Worm (Caenorhabditis elegans): ENCODE data around the gene C05D11.1.
A peak's percentile ranks its signal among the peaks of the same experiment; 100 is the strongest.

The C05D11.1 gene

ce11 chrIII:6431766-6432228, 4.6 kb upstream of the C05D11.1 start, which contains the start of the genes mrps-17 and txdc-9 (continued):
- peak; percentile 86 for TF ChIP-seq vab-15 (tag; optimal IDR thresholded peaks at IDR 0.05)
- TF ChIP-seq isw-1 (GFP tag; IDR thresholded peaks at IDR 0.05), result peak; percentile 54
- peak; percentile 64 for TF ChIP-seq egl-13 (tag; optimal IDR thresholded peaks at IDR 0.05)
- peak; percentile 87 to 93 for TF ChIP-seq lsy-2 (tag; optimal IDR thresholded peaks at IDR 0.05)
- TF ChIP-seq ceh-90 (tag; optimal IDR thresholded peaks at IDR 0.05), result no peak
- TF ChIP-seq skn-1 (tag; optimal IDR thresholded peaks at IDR 0.05), result peak; percentile 73
- peak; percentile 77 for TF ChIP-seq swsn-7 (tag; optimal IDR thresholded peaks at IDR 0.05)
- TF ChIP-seq lir-3 (tag; optimal IDR thresholded peaks at IDR 0.05; ENCODE audit: poor library complexity), result peak; percentile 61
- no peak for TF ChIP-seq blmp-1 (tag; optimal IDR thresholded peaks at IDR 0.05)
- peak in 1 of 2 experiments; percentile 46 for TF ChIP-seq ztf-11 (tag; optimal IDR thresholded peaks at IDR 0.05)
- TF ChIP-seq nhr-11 (tag; optimal IDR thresholded peaks at IDR 0.05), result no peak
- TF ChIP-seq efl-3 (GFP tag; optimal IDR thresholded peaks at IDR 0.05), result no peak
- TF ChIP-seq ama-1 (optimal IDR thresholded peaks at IDR 0.05), result no peak
- TF ChIP-seq mdl-1 (tag; optimal IDR thresholded peaks at IDR 0.05), result no peak
- peak; percentile 20 for TF ChIP-seq nhr-237 (tag; optimal IDR thresholded peaks at IDR 0.05)
- TF ChIP-seq hlh-4 (tag; optimal IDR thresholded peaks at IDR 0.05), result no peak
- peak; percentile 40 for TF ChIP-seq C04F5.9 (tag; optimal IDR thresholded peaks at IDR 0.05)
- TF ChIP-seq grh-1 (GFP tag; IDR thresholded peaks at IDR 0.05), result no peak
- TF ChIP-seq hlh-17 (GFP tag; optimal IDR thresholded peaks at IDR 0.05; ENCODE audit: borderline replicate concordance), result no peak
- TF ChIP-seq unc-86 (tag; optimal IDR thresholded peaks at IDR 0.05), result peak; percentile 78
- TF ChIP-seq lin-13 (GFP tag; optimal IDR thresholded peaks at IDR 0.05), result peak; percentile 59
- peak; percentile 70 to 84 (median 78) for TF ChIP-seq dpl-1 (GFP tag; optimal IDR thresholded peaks at IDR 0.05)
- peak; percentile 84 for TF ChIP-seq lin-14 (GFP tag; optimal IDR thresholded peaks at IDR 0.05)
- TF ChIP-seq xbp-1 (tag; optimal IDR thresholded peaks at IDR 0.05), result peak; percentile 68
- no peak for TF ChIP-seq nhr-76 (tag; optimal IDR thresholded peaks at IDR 0.05)
- TF ChIP-seq sptf-1 (tag; optimal IDR thresholded peaks at IDR 0.05), result no peak
- TF ChIP-seq Y116A8C.19 (tag; optimal IDR thresholded peaks at IDR 0.05; ENCODE audit: borderline replicate concordance), result no peak
- TF ChIP-seq snpc-4 (tag; optimal IDR thresholded peaks at IDR 0.05), result no peak
- TF ChIP-seq tlp-1 (tag; optimal IDR thresholded peaks at IDR 0.05), result no peak
- no peak for TF ChIP-seq dsc-1 (tag; optimal IDR thresholded peaks at IDR 0.05)
- TF ChIP-seq lin-15B (tag; optimal IDR thresholded peaks at IDR 0.05), result peak; percentile 82
- no peak for TF ChIP-seq nhr-12 (tag; optimal IDR thresholded peaks at IDR 0.05)
- TF ChIP-seq aha-1 (tag; optimal IDR thresholded peaks at IDR 0.05), result no peak
- TF ChIP-seq nhr-90 (tag; optimal IDR thresholded peaks at IDR 0.05; ENCODE audit: poor library complexity), result peak; percentile 61
- peak; percentile 80 to 88 for TF ChIP-seq lin-35 (GFP tag; optimal IDR thresholded peaks at IDR 0.05)

ce11 chrIII:6432939-6433338, 3.5 kb upstream of the C05D11.1 start, which contains the start of gene vps-16:
TSS of gene vps-16 (plus strand) at chrIII:6433239.
- TF ChIP-seq aha-1 (tag; optimal IDR thresholded peaks at IDR 0.05) (no peak), nhr-76 (tag; optimal IDR thresholded peaks at IDR 0.05) (no peak), irx-1 (tag; optimal IDR thresholded peaks at IDR 0.05) (no peak), aly-2 (tag; optimal IDR thresholded peaks at IDR 0.05) (no peak), nhr-12 (tag; optimal IDR thresholded peaks at IDR 0.05) (no peak), nhr-20 (tag; optimal IDR thresholded peaks at IDR 0.05) (no peak), pax-3 (tag; optimal IDR thresholded peaks at IDR 0.05) (no peak)

DNA sequence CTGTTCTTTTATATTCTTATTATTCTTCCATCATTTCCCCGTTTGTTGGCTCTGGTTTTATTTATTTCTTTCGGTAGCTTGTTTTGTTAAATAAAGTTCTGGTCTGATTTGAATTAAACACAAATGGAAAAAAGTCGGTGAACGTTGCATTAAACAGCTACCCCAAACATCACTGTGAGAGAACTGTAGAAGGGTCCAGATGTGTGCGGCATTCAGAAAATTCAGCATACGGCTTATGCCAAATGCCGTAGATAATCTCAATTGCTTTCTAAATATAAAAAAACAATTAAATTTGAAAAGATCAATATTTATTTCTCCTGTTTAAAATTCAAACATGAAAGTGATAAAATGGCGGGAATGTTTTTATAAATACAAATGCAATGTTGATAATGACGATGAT, 3.4 kb downstream of the C05D11.1 start:
- TF ChIP-seq dsc-1 (tag; optimal IDR thresholded peaks at IDR 0.05) (no peak), nhr-12 (tag; optimal IDR thresholded peaks at IDR 0.05) (no peak), sup-37 (GFP tag; optimal IDR thresholded peaks at IDR 0.05) (no peak), elt-3 (tag; optimal IDR thresholded peaks at IDR 0.05) (no peak), fos-1 (tag; optimal IDR thresholded peaks at IDR 0.05) (no peak), lin-14 (GFP tag; optimal IDR thresholded peaks at IDR 0.05) (no peak), snu-23 (GFP tag; optimal IDR thresholded peaks at IDR 0.05) (no peak), elt-2 (tag; optimal IDR thresholded peaks at IDR 0.05) (no peak), ets-5 (GFP tag; IDR thresholded peaks at IDR 0.05) (no peak), nhr-20 (tag; optimal IDR thresholded peaks at IDR 0.05) (no peak), efl-3 (GFP tag; optimal IDR thresholded peaks at IDR 0.05) (no peak), lin-13 (GFP tag; optimal IDR thresholded peaks at IDR 0.05) (no peak), unc-130 (tag; optimal IDR thresholded peaks at IDR 0.05) (no peak), irx-1 (tag; optimal IDR thresholded peaks at IDR 0.05) (no peak), nhr-71 (tag; optimal IDR thresholded peaks at IDR 0.05) (no peak), tbx-2 (tag; optimal IDR thresholded peaks at IDR 0.05) (no peak)

Data from whole organism, L1 larva.